Worm (Caenorhabditis elegans): ENCODE measurements around the gene tbc-7.

- TF ChIP-seq elt-2 (tag; optimal IDR thresholded peaks at IDR 0.05) (no peak), pat-9 (tag; optimal IDR thresholded peaks at IDR 0.05) (no peak), ref-2 (tag; optimal IDR thresholded peaks at IDR 0.05) (no peak), ceh-22 (tag; optimal IDR thresholded peaks at IDR 0.05) (no peak), sox-4 (tag; optimal IDR thresholded peaks at IDR 0.05) (no peak), sox-2 (GFP tag; IDR thresholded peaks at IDR 0.05) (no peak)
Measured at ce11 chrX:5119246-5119645, 14.8 kb upstream of the tbc-7 start.
